Fruit fly (Drosophila melanogaster): Measurements from ENCODE around the gene Epg5.
A peak's percentile ranks its signal among the peaks of the same experiment; 100 is the strongest.

Gene Epg5

DNA sequence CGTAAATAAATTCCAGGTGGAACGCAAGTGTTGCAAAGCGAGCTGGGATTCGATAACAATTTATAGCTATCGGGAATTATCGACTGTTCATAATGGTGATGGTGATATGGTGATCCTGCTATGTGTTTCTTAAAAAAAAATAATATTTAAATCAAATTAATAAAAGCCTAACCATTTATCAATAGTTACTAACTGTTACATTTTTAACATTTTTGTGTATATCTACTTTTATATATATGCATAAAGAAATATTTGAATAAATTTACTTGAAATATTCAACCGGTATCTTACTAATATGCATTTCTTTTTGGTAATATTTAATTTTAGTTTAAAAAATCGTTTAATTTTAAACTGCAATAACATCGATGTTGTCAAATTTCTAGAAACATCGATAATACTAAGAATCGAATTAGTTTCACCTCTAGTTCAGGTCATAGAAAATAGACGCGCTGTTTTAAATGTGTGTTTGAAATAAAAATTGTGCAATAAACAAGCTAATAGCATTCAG, 12.7 kb downstream of the Epg5 start, which contains the start of the genes PGS1 and gwl (continued):
- TF ChIP-seq CG5180 (GFP tag; optimal IDR thresholded peaks at IDR 0.05) = no peak
- peak; percentile 67 for TF ChIP-seq CG12299 (tag; optimal IDR thresholded peaks at IDR 0.05)
- no peak; the same call in 1 of the 2 replicates for TF ChIP-seq seq (GFP tag; IDR thresholded peaks at IDR 0.05)
- no peak for TF ChIP-seq sd (tag; optimal IDR thresholded peaks at IDR 0.05)
- TF ChIP-seq CG34422 (GFP tag; IDR thresholded peaks at IDR 0.05) = peak; percentile 78
- no peak for TF ChIP-seq CG8765 (GFP tag; IDR thresholded peaks at IDR 0.05)
- no peak for TF ChIP-seq CG4854 (GFP tag; optimal IDR thresholded peaks at IDR 0.05)
- TF ChIP-seq Drgx (GFP tag; IDR thresholded peaks at IDR 0.05) = 0 out of 2 replicates have a peak, but pooled peaks have one; percentile 37
- no peak for TF ChIP-seq hkb (optimal IDR thresholded peaks at IDR 0.05)
- TF ChIP-seq hkb (GFP tag; IDR thresholded peaks at IDR 0.05) = peak; percentile 65
- TF ChIP-seq CG9437 (GFP tag; optimal IDR thresholded peaks at IDR 0.05) = peak; percentile 69
- peak; percentile 67 for TF ChIP-seq zfh2 (GFP tag; optimal IDR thresholded peaks at IDR 0.05)
- TF ChIP-seq sim (GFP tag; IDR thresholded peaks at IDR 0.05) = no peak
- TF ChIP-seq TFAM (GFP tag; optimal IDR thresholded peaks at IDR 0.05) = no peak
- peak; percentile 66 for TF ChIP-seq CG10979 (tag; optimal IDR thresholded peaks at IDR 0.05)
- TF ChIP-seq z (GFP tag; IDR thresholded peaks at IDR 0.05) = no peak
- TF ChIP-seq scrt (GFP tag; optimal IDR thresholded peaks at IDR 0.05) = no peak
- TF ChIP-seq CG11093 (GFP tag; IDR thresholded peaks at IDR 0.05) = peak; percentile 77; the same call in 2 of the 3 replicates
- TF ChIP-seq ac (GFP tag; optimal IDR thresholded peaks at IDR 0.05) = no peak
- no peak for TF ChIP-seq Side (GFP tag; optimal IDR thresholded peaks at IDR 0.05)
- TF ChIP-seq CG13775 (GFP tag; optimal IDR thresholded peaks at IDR 0.05) = peak; percentile 78
- peak; percentile 88 for TF ChIP-seq tgo (GFP tag; IDR thresholded peaks at IDR 0.05)
- peak; percentile 12; the same call in 1 of the 2 replicates for TF ChIP-seq Gsc (GFP tag; IDR thresholded peaks at IDR 0.05)
- TF ChIP-seq CG11398 (GFP tag; optimal IDR thresholded peaks at IDR 0.05) = no peak
- no peak for TF ChIP-seq CG1603 (tag; optimal IDR thresholded peaks at IDR 0.05)
- no peak for TF ChIP-seq Mad (GFP tag; optimal IDR thresholded peaks at IDR 0.05)
- TF ChIP-seq Dbx (GFP tag; IDR thresholded peaks at IDR 0.05) = peak; percentile 88
- TF ChIP-seq Tbp (GFP tag; optimal IDR thresholded peaks at IDR 0.05) = no peak
- no peak for TF ChIP-seq gcm (GFP tag; optimal IDR thresholded peaks at IDR 0.05)
- TF ChIP-seq CG14050 (GFP tag; IDR thresholded peaks at IDR 0.05) = peak; percentile 33; the same call in 1 of the 3 replicates
- TF ChIP-seq row (GFP tag; IDR thresholded peaks at IDR 0.05) = peak; percentile 80
- TF ChIP-seq crc (GFP tag; optimal IDR thresholded peaks at IDR 0.05) = no peak
- TF ChIP-seq NK7.1 (GFP tag; optimal IDR thresholded peaks at IDR 0.05) = no peak
- peak; percentile 88 for TF ChIP-seq CG3847 (GFP tag; IDR thresholded peaks at IDR 0.05)
- peak; percentile 68 for TF ChIP-seq B-H2 (GFP tag; optimal IDR thresholded peaks at IDR 0.05)
- TF ChIP-seq hbn (GFP tag; IDR thresholded peaks at IDR 0.05; ENCODE audit: partially characterized antibody) = peak; percentile 67
- TF ChIP-seq CG9727 (GFP tag; optimal IDR thresholded peaks at IDR 0.05) = peak; percentile 83
- TF ChIP-seq CG4328 (GFP tag; optimal IDR thresholded peaks at IDR 0.05) = peak; percentile 52
- no peak for TF ChIP-seq CG9876 (GFP tag; optimal IDR thresholded peaks at IDR 0.05)
- peak; percentile 36; the same call in 1 of the 2 replicates for TF ChIP-seq Nf-YA (GFP tag; IDR thresholded peaks at IDR 0.05)
- TF ChIP-seq nerfin-2 (GFP tag; IDR thresholded peaks at IDR 0.05; ENCODE audit: partially characterized antibody) = no peak
- peak; percentile 81 for TF ChIP-seq Atf6 (GFP tag; IDR thresholded peaks at IDR 0.05)
- no peak for TF ChIP-seq CG12219 (GFP tag; optimal IDR thresholded peaks at IDR 0.05)
- TF ChIP-seq tio (GFP tag; optimal IDR thresholded peaks at IDR 0.05) = no peak
- TF ChIP-seq en (GFP tag; optimal IDR thresholded peaks at IDR 0.05) = no peak
- TF ChIP-seq CG10147 (GFP tag; optimal IDR thresholded peaks at IDR 0.05) = no peak
- no peak for TF ChIP-seq CG18011 (GFP tag; optimal IDR thresholded peaks at IDR 0.05)
- peak; percentile 81 for TF ChIP-seq CG13424 (tag; optimal IDR thresholded peaks at IDR 0.05)
- TF ChIP-seq stwl (tag; optimal IDR thresholded peaks at IDR 0.05) = peak; percentile 68
- no peak for TF ChIP-seq jing (GFP tag; optimal IDR thresholded peaks at IDR 0.05)
- peak; percentile 80 for TF ChIP-seq CG11085 (GFP tag; IDR thresholded peaks at IDR 0.05)
- TF ChIP-seq gro (GFP tag; optimal IDR thresholded peaks at IDR 0.05) = no peak

All from whole organism, embryonic.